Worm (Caenorhabditis elegans): ENCODE measurements around the gene F08B4.8.

F08B4.8 gene

ce11 chrIV:8687605-8688191, 10.3 kb downstream of the F08B4.8 start, which contains the start of gene snrp-3 (continued):
- TF ChIP-seq spr-1 (tag; optimal IDR thresholded peaks at IDR 0.05): no peak
- TF ChIP-seq lin-13 (GFP tag; optimal IDR thresholded peaks at IDR 0.05): peak; percentile 67
- TF ChIP-seq ces-1 (GFP tag; optimal IDR thresholded peaks at IDR 0.05): no peak
- no peak for TF ChIP-seq daf-12 (tag; optimal IDR thresholded peaks at IDR 0.05)
- peak; percentile 81 for TF ChIP-seq dve-1 (tag; optimal IDR thresholded peaks at IDR 0.05; ENCODE audit: insufficient read depth)
- no peak for TF ChIP-seq ceh-32 (tag; optimal IDR thresholded peaks at IDR 0.05; ENCODE audit: poor library complexity)
- no peak for TF ChIP-seq snpc-1.2 (GFP tag; IDR thresholded peaks at IDR 0.05)
- TF ChIP-seq ztf-11 (tag; optimal IDR thresholded peaks at IDR 0.05): no peak
- no peak for TF ChIP-seq egl-43 (GFP tag; IDR thresholded peaks at IDR 0.05)
- TF ChIP-seq R02D3.7 (tag; optimal IDR thresholded peaks at IDR 0.05): no peak
- no peak for TF ChIP-seq spr-3 (GFP tag; optimal IDR thresholded peaks at IDR 0.05)
- TF ChIP-seq gei-8 (GFP tag; optimal IDR thresholded peaks at IDR 0.05): no peak
- TF ChIP-seq set-16 (GFP tag; IDR thresholded peaks at IDR 0.05): no peak
- no peak for TF ChIP-seq F49E8.2 (tag; optimal IDR thresholded peaks at IDR 0.05; ENCODE audit: borderline replicate concordance)
- TF ChIP-seq hif-1 (tag; optimal IDR thresholded peaks at IDR 0.05): peak in 1 of 2 experiments; percentile 9
- TF ChIP-seq zfp-3 (GFP tag; conservative IDR thresholded peaks at IDR 0.05): 0 out of 2 replicates have a peak, but pooled peaks have one; percentile 60
- no peak for TF ChIP-seq vab-7 (GFP tag; IDR thresholded peaks at IDR 0.05)
- no peak for TF ChIP-seq sdz-12 (GFP tag; optimal IDR thresholded peaks at IDR 0.05)
- no peak for TF ChIP-seq attf-4 (tag; optimal IDR thresholded peaks at IDR 0.05)
- no peak for TF ChIP-seq lim-7 (GFP tag; IDR thresholded peaks at IDR 0.05)
- TF ChIP-seq tag-97 (GFP tag; IDR thresholded peaks at IDR 0.05): no peak
- peak; percentile 53 for TF ChIP-seq nhr-25 (tag; optimal IDR thresholded peaks at IDR 0.05; ENCODE audit: borderline replicate concordance, insufficient read depth)

- peak in 1 of 2 experiments; percentile 28 for TF ChIP-seq lsy-2 (tag; optimal IDR thresholded peaks at IDR 0.05)
- TF ChIP-seq T26A8.4 (GFP tag; IDR thresholded peaks at IDR 0.05): no peak
- TF ChIP-seq dpl-1 (GFP tag; optimal IDR thresholded peaks at IDR 0.05): peak; percentile 58
- TF ChIP-seq mdt-29 (GFP tag; IDR thresholded peaks at IDR 0.05): no peak
- peak; percentile 59 for TF ChIP-seq T20F7.1 (GFP tag; optimal IDR thresholded peaks at IDR 0.05)
- TF ChIP-seq egl-27 (tag; optimal IDR thresholded peaks at IDR 0.05): no peak
- TF ChIP-seq Y48G9A.11 (GFP tag; IDR thresholded peaks at IDR 0.05): no peak
Observed at ce11 chrIV:8691486-8691885, 14.1 kb downstream of the F08B4.8 start, which contains the start of the genes hst-1 and ints-6. Gene hst-1 (minus strand): TSS chrIV:8691513. Gene ints-6 (plus strand): TSS chrIV:8691745.

- TF ChIP-seq nhr-11 (tag; optimal IDR thresholded peaks at IDR 0.05): peak; percentile 15
- peak in 1 of 2 experiments; percentile 21 for TF ChIP-seq unc-62 (GFP tag; optimal IDR thresholded peaks at IDR 0.05 in 1 of 2)
- no peak for TF ChIP-seq unc-62 (tag; optimal IDR thresholded peaks at IDR 0.05)
- TF ChIP-seq ceh-32 (tag; optimal IDR thresholded peaks at IDR 0.05; ENCODE audit: poor library complexity): no peak
Observed at ce11 chrIV:8697436-8697835, 20.0 kb downstream of the F08B4.8 start, which contains the start of gene ttll-11. Gene ttll-11 (plus strand): TSS chrIV:8697736.

ce11 chrIV:8705504-8705903, 28.1 kb downstream of the F08B4.8 start, which contains the start of gene H23L24.4:
Gene H23L24.4 (minus strand): TSS chrIV:8705604.
- TF ChIP-seq skn-1 (tag; optimal IDR thresholded peaks at IDR 0.05) (no peak), fkh-10 (GFP tag; optimal IDR thresholded peaks at IDR 0.05) (no peak), madf-9 (GFP tag; conservative IDR thresholded peaks at IDR 0.05) (no peak), daf-16 (GFP tag; optimal IDR thresholded peaks at IDR 0.05) (no peak), daf-16 (tag; optimal IDR thresholded peaks at IDR 0.05) (no peak), aha-1 (tag) (peak; percentile 72)
